Comparison of ENCODE assay signal across 1 fruit fly cellular context in the genomic region with DNA sequence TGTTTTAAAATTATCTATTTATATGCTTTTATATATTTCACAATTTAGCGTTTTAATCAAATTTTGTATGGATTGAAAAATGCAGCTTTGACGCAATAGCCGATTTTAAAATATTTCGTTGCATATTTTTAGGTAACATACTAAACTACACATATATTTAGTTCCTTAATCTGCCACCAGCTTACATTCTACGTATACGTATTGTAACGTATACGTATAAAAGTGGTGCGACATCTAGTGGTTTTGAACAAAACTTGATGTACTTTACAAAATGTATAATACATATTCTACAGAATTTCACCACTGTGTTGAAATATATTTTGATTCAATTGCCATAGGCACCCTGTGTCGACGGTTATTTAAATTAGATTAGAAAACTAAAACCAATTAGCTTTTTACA.
TF ChIP-seq lines count a peak whose summit lies in the region.

No protein-coding gene starts in this region.

TF ChIP-seq in whole organism, embryonic, 481 proteins besides CTCF, POLR2A, EP300 and RAD21 (continued from another document):
- TF ChIP-seq CG7928 (GFP tag; optimal IDR thresholded peaks at IDR 0.05; lab: Kevin White, UChicago) (no peak), Oli (tag; optimal IDR thresholded peaks at IDR 0.05; lab: Kevin White, UChicago) (no peak), tup (GFP tag; optimal IDR thresholded peaks at IDR 0.05; lab: Kevin White, UChicago) (no peak), CG10431 (GFP tag; optimal IDR thresholded peaks at IDR 0.05; lab: Kevin White, UChicago) (no peak), Ets97D (GFP tag; optimal IDR thresholded peaks at IDR 0.05; lab: Kevin White, UChicago) (peak; percentile 36), usp (GFP tag; optimal IDR thresholded peaks at IDR 0.05; lab: Kevin White, UChicago) (no peak), CG3065 (GFP tag; optimal IDR thresholded peaks at IDR 0.05; lab: Kevin White, UChicago) (no peak), ac (GFP tag; optimal IDR thresholded peaks at IDR 0.05; lab: Kevin White, UChicago) (no peak), NC2β (GFP tag; optimal IDR thresholded peaks at IDR 0.05; lab: Kevin White, UChicago) (no peak), CG33557 (GFP tag; optimal IDR thresholded peaks at IDR 0.05; lab: Kevin White, UChicago) (peak; percentile 3), rib (GFP tag; IDR thresholded peaks at IDR 0.05; lab: Robert Waterston, UW) (no peak), CG12104 (GFP tag; optimal IDR thresholded peaks at IDR 0.05; lab: Kevin White, UChicago) (no peak), chn (GFP tag; optimal IDR thresholded peaks at IDR 0.05; lab: Kevin White, UChicago) (peak; percentile 14), CG17802 (tag; optimal IDR thresholded peaks at IDR 0.05; lab: Kevin White, UChicago) (no peak), unc-4 (GFP tag; IDR thresholded peaks at IDR 0.05; lab: Robert Waterston, UW; ENCODE audit: partially characterized antibody) (no peak), ap (GFP tag; IDR thresholded peaks at IDR 0.05; lab: Robert Waterston, UW) (no peak), CG10366 (GFP tag; IDR thresholded peaks at IDR 0.05; lab: Robert Waterston, UW) (peak; percentile 43; the same call in 1 of the 2 replicates), klu (GFP tag; IDR thresholded peaks at IDR 0.05; lab: Robert Waterston, UW) (no peak), Eip74EF (GFP tag; optimal IDR thresholded peaks at IDR 0.05; lab: Kevin White, UChicago) (no peak), CG5180 (GFP tag; optimal IDR thresholded peaks at IDR 0.05; lab: Kevin White, UChicago) (no peak), psq (GFP tag; optimal IDR thresholded peaks at IDR 0.05; lab: Kevin White, UChicago) (no peak), D (optimal IDR thresholded peaks at IDR 0.05; lab: Kevin White, UChicago) (no peak), D (GFP tag; optimal IDR thresholded peaks at IDR 0.05; lab: Kevin White, UChicago) (no peak), CG7271 (tag; optimal IDR thresholded peaks at IDR 0.05; lab: Kevin White, UChicago) (no peak), BtbVII (GFP tag; optimal IDR thresholded peaks at IDR 0.05; lab: Kevin White, UChicago) (no peak), CG17912 (GFP tag; optimal IDR thresholded peaks at IDR 0.05; lab: Kevin White, UChicago) (peak; percentile 20), Hey (tag; optimal IDR thresholded peaks at IDR 0.05; lab: Kevin White, UChicago) (no peak), CG16815 (GFP tag; optimal IDR thresholded peaks at IDR 0.05; lab: Kevin White, UChicago) (no peak), CG13424 (tag; optimal IDR thresholded peaks at IDR 0.05; lab: Kevin White, UChicago) (peak; percentile 46), CG17385 (GFP tag; optimal IDR thresholded peaks at IDR 0.05; lab: Kevin White, UChicago) (no peak), CG3726 (GFP tag; IDR thresholded peaks at IDR 0.05; lab: Robert Waterston, UW) (no peak), CG6689 (GFP tag; IDR thresholded peaks at IDR 0.05; lab: Robert Waterston, UW) (no peak), exex (tag; optimal IDR thresholded peaks at IDR 0.05; lab: Kevin White, UChicago) (no peak), en (GFP tag; optimal IDR thresholded peaks at IDR 0.05; lab: Kevin White, UChicago) (no peak), ham (GFP tag; IDR thresholded peaks at IDR 0.05; lab: Robert Waterston, UW) (no peak), Bgb (GFP tag; IDR thresholded peaks at IDR 0.05; lab: Robert Waterston, UW; ENCODE audit: partially characterized antibody) (peak; percentile 79), Dad (GFP tag; optimal IDR thresholded peaks at IDR 0.05; lab: Kevin White, UChicago) (no peak), row (GFP tag; IDR thresholded peaks at IDR 0.05; lab: Robert Waterston, UW) (no peak), salm (tag; optimal IDR thresholded peaks at IDR 0.05; lab: Kevin White, UChicago) (no peak), CG2120 (GFP tag; optimal IDR thresholded peaks at IDR 0.05; lab: Kevin White, UChicago) (peak; percentile 46), CG30431 (GFP tag; optimal IDR thresholded peaks at IDR 0.05; lab: Kevin White, UChicago) (no peak), org-1 (GFP tag; optimal IDR thresholded peaks at IDR 0.05; lab: Kevin White, UChicago) (no peak), CG7786 (GFP tag; optimal IDR thresholded peaks at IDR 0.05; lab: Kevin White, UChicago) (no peak), CG17568 (GFP tag; optimal IDR thresholded peaks at IDR 0.05; lab: Kevin White, UChicago) (no peak), CG7357 (GFP tag; IDR thresholded peaks at IDR 0.05; lab: Robert Waterston, UW) (no peak), mam (GFP tag; optimal IDR thresholded peaks at IDR 0.05; lab: Kevin White, UChicago) (peak; percentile 31), crol (GFP tag; IDR thresholded peaks at IDR 0.05; lab: Robert Waterston, UW) (no peak), az2 (GFP tag; optimal IDR thresholded peaks at IDR 0.05; lab: Kevin White, UChicago) (peak; percentile 38), GATAe (GFP tag; conservative IDR thresholded peaks at IDR 0.05; lab: Robert Waterston, UW) (no peak), CG12769 (tag; optimal IDR thresholded peaks at IDR 0.05; lab: Kevin White, UChicago) (no peak), Lim3 (GFP tag; IDR thresholded peaks at IDR 0.05; lab: Robert Waterston, UW) (no peak), tx (GFP tag; optimal IDR thresholded peaks at IDR 0.05; lab: Kevin White, UChicago) (no peak), CG10209 (GFP tag; optimal IDR thresholded peaks at IDR 0.05; lab: Kevin White, UChicago) (peak; percentile 4), CG34422 (GFP tag; IDR thresholded peaks at IDR 0.05; lab: Robert Waterston, UW) (no peak), CG2889 (GFP tag; IDR thresholded peaks at IDR 0.05; lab: Robert Waterston, UW) (no peak), zen (tag; optimal IDR thresholded peaks at IDR 0.05; lab: Kevin White, UChicago) (peak; percentile 8), jigr1 (GFP tag; IDR thresholded peaks at IDR 0.05; lab: Robert Waterston, UW) (no peak), CG33213 (GFP tag; optimal IDR thresholded peaks at IDR 0.05; lab: Kevin White, UChicago) (peak; percentile 56), Blimp-1 (GFP tag; optimal IDR thresholded peaks at IDR 0.05; lab: Kevin White, UChicago) (no peak), Poxn (GFP tag; IDR thresholded peaks at IDR 0.05; lab: Robert Waterston, UW) (no peak), Atf6 (GFP tag; IDR thresholded peaks at IDR 0.05; lab: Robert Waterston, UW) (no peak), H15 (GFP tag; IDR thresholded peaks at IDR 0.05; lab: Robert Waterston, UW) (peak; percentile 42; the same call in 1 of the 3 replicates), fd64A (GFP tag; optimal IDR thresholded peaks at IDR 0.05; lab: Kevin White, UChicago) (no peak), ind (GFP tag; optimal IDR thresholded peaks at IDR 0.05; lab: Kevin White, UChicago) (no peak)
